Fruit fly (Drosophila melanogaster) whole organism: ENCODE measurements around the gene Sec23.

Experiments used
- CG8478 ChIP-seq: fragments of >200 bp; optimal IDR thresholded peaks from 2 replicates; lab custom pipeline; 2018; ENCODE audit warnings: inconsistent platforms
- Dll ChIP-seq: fragments of >200 bp; optimal IDR thresholded peaks from 2 replicates; lab custom pipeline; 2017
- EcR ChIP-seq, 2 experiments: fragments of >200 bp; optimal IDR thresholded peaks; 2 replicates each; lab custom pipeline; 2017; ENCODE audit warnings: missing biosample characterization in 2 of 2, missing genetic modification characterization in 2 of 2, missing genetic modification reagents in 2 of 2
- pan ChIP-seq: fragments of >200 bp; optimal IDR thresholded peaks from 2 replicates; lab custom pipeline; 2017
- psq ChIP-seq: fragments of >200 bp; optimal IDR thresholded peaks from 2 replicates; lab custom pipeline; 2017
- usp ChIP-seq: fragments of >200 bp; optimal IDR thresholded peaks from 2 replicates; lab custom pipeline; 2017; ENCODE audit warnings: missing biosample characterization, missing genetic modification characterization, mixed read lengths

Sec23 gene

DNA sequence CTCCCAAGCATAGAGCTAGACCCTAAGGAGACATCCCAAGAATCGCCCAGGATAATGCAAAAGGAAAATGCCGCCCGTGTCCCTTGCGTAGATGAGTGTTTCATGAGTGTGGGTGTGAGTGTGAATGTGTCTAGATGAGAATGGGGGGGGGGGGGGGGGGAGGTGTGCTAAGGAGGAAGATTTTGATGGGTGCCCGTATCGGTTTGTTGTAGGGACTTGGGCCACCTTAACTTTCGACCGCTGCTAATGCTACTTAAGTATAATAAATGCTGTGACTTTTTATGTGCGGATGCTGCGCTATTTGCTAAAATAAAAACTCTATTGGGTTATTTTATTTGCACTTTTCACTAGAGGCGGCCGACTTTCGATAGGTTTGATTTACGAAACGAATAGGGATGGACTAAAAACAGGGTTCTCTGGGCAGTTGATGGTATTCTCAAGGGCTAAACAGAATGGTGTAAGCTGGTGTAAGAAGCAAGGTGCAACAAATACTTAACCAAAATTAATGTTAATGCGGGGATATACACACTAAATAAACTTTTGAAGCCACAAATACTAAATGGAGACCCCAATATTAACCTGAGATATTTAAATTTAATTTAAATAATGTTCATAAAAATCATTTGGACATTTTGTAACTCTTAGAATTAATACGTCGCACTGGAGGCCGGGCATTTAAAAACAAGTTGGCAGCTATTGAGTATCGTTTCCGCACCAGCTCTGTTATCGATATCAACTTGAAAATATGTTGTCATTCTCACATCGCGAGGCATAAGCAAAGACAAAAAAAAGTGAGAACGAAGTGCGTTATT lies 20.3 kb downstream of the Sec23 start, which contains the start of the genes Xe7 and Atg17:
Gene Xe7, minus strand, starts transcription at position 407 of the 812 bp plus-strand sequence.
Gene Atg17, plus strand, starts transcription at position 786 of the 812 bp plus-strand sequence.
- TF ChIP-seq CG8478 (no peak), EcR (GFP tag; optimal IDR thresholded peaks at IDR 0.05; lab: Kevin White, UChicago) (no peak), psq (lab: Kevin White, UChicago) (no peak), pan (no peak)

- TF ChIP-seq EcR (GFP tag; optimal IDR thresholded peaks at IDR 0.05; lab: Kevin White, UChicago) (no peak), Dll (lab: Kevin White, UChicago) (no peak), usp (GFP tag; lab: Kevin White, UChicago) (no peak), pan (no peak), psq (lab: Kevin White, UChicago) (no peak), CG8478 (no peak)
Observed at dm6 chr3R:5669740-5670659, 21.1 kb downstream of the Sec23 start.

dm6 chr3R:5670660-5671264 lies 21.9 kb downstream of the Sec23 start:
- no peak for TF ChIP-seq psq (lab: Kevin White, UChicago)

- TF ChIP-seq Dll (lab: Kevin White, UChicago): no peak
- no peak for TF ChIP-seq CG8478
- TF ChIP-seq psq (lab: Kevin White, UChicago): no peak
- no peak for TF ChIP-seq usp (GFP tag; lab: Kevin White, UChicago)
- no peak for TF ChIP-seq EcR (GFP tag; optimal IDR thresholded peaks at IDR 0.05; lab: Kevin White, UChicago)
- TF ChIP-seq pan: no peak
Observed at dm6 chr3R:5671265-5671663, 22.4 kb downstream of the Sec23 start.

- no peak for TF ChIP-seq pan
- TF ChIP-seq psq (lab: Kevin White, UChicago): no peak
- no peak for TF ChIP-seq CG8478
- TF ChIP-seq EcR (GFP tag; optimal IDR thresholded peaks at IDR 0.05; lab: Kevin White, UChicago): no peak
- no peak for TF ChIP-seq usp (GFP tag; lab: Kevin White, UChicago)
- no peak for TF ChIP-seq Dll (lab: Kevin White, UChicago)
Observed at dm6 chr3R:5671795-5672657, 23.2 kb downstream of the Sec23 start.

DNA sequence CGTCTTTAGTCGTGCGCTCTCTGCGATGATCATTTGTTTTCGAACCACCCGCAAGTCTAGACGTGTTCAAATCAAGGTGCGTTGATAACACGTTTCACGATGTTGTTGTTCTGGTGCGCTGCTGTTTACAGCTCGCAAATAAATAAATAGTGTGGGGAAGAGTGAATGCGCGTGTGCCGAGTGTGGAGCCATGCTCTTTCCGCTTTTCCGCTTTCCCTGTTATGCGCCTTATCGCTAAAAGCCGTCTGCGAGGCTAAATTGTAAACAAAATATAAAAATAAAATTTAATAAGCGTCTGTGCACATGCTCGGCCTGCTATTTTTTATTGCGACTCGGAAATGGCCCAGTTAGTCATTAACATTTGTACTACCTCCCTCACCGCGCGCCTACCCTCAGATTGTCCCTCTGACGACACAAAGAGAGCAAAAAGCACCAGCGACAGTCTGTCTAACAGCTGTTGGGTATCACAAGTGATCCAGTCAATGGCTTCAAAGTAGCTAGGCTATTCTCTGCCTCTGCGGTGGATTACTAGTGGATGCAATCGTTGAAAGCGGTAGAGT lies 23.9 kb downstream of the Sec23 start:
- TF ChIP-seq CG8478 (no peak), EcR (GFP tag; optimal IDR thresholded peaks at IDR 0.05; lab: Kevin White, UChicago) (no peak), psq (lab: Kevin White, UChicago) (no peak), usp (GFP tag; lab: Kevin White, UChicago) (no peak), Dll (lab: Kevin White, UChicago) (no peak), pan (no peak)

DNA sequence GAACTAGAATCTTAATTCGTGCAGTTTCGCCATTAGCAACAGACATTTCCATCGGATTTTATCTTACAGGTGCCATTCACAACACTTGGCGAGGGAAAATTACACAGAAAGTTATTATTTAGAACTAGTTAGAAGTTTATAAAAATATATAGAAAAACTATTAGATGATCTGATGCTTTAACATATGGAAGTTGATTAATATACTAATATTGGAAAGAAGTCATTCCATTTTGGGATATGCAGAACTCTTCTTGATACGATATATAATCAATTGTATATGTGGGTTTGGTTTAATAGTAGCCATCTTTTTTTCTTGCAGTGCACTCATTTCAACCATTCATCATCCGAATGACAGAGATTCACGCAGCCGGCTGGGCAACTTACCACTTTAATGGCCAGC lies 33.4 kb downstream of the Sec23 start:
- TF ChIP-seq EcR (GFP tag; optimal IDR thresholded peaks at IDR 0.05; lab: Kevin White, UChicago) (no peak), usp (GFP tag; lab: Kevin White, UChicago) (no peak), pan (no peak), Dll (lab: Kevin White, UChicago) (no peak), CG8478 (no peak), psq (lab: Kevin White, UChicago) (no peak)

DNA sequence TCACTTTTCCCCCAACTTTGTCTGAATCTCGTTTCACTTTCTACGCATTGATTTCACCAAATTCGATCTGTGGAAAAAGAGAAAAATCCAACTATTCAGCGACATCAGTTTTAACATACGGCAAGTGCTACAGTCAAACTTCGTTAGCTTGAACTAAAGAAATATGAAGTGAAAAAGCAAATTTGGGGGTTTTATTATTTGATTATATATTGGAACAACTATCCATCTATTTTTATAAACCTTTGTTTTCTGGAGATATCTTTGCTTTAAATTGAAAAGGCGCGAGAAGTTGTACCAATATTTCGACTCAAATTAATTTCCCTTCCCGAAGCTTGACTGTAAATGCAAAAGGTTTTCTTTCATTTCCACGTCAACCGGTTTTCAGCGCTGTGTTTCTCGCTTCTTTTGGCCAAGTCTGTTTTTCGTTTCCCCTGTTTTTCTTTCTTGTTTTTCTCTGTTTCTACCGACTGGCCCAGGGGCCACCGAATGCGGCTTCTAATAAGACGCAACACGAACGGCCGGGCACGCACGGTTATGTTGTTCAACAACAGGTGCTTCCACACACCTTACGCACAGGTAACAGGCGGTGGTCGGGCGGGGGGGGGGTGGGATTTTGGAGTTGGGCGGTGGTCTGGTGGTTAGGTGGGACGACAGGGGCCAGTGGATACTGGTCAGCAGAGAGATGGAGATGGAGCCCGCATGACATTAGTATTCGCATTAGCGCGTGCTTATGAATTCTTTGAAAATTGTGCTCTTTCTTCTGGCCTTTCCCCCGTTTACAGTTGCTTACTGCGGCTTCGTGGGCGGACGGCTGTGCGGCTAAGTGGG lies 34.3 kb downstream of the Sec23 start:
- TF ChIP-seq pan: no peak
- TF ChIP-seq EcR (GFP tag; optimal IDR thresholded peaks at IDR 0.05; lab: Kevin White, UChicago): no peak
- TF ChIP-seq CG8478: no peak

- no peak for TF ChIP-seq EcR (GFP tag; optimal IDR thresholded peaks at IDR 0.05; lab: Kevin White, UChicago)
Observed at dm6 chr3R:5684550-5685118, 35.8 kb downstream of the Sec23 start.

DNA sequence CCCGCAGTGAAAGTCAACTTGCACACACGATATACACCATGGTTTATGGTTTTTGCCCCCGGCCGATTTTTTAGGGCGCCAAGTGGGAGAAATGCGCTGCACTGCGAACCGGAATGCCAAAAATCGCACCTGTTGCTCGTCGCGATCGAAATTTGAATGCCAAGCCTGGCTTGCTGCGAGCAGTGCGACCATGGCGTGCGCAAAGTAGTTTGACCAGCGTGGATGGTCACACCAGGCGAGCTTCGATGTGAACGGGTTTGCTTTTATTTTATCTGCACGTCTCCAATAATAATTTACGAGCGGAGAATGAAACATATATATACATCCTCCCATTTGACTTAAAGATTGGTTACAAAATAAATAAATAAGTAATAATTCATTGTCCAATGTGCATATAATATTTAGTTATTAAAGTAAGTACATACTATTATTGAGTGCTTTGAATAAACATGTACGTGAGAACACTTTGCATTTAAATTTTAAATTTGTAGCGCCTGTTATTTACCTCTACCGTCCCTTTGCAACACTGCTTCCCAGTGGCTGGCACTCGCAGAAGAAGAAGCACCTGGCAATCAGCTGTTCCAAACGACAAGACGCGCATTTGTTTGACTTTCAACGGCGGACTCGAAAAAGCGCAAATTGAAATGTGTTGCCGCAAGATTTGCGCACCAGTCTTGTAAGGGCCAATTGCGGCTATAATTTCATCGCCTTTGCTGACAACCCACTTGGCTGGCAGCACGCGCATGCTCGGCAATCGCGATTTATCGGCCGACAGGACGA lies 36.6 kb downstream of the Sec23 start, which contains the start of the genes Rab23 and plx:
Gene Rab23, minus strand, starts transcription at position 166 of the 780 bp plus-strand sequence.
Gene plx, plus strand, starts transcription at position 587 of the 780 bp plus-strand sequence.
- no peak for TF ChIP-seq EcR (GFP tag; optimal IDR thresholded peaks at IDR 0.05; lab: Kevin White, UChicago)
- no peak for TF ChIP-seq usp (GFP tag; lab: Kevin White, UChicago)
- TF ChIP-seq Dll (lab: Kevin White, UChicago): no peak
- TF ChIP-seq pan: no peak
- TF ChIP-seq CG8478: no peak
- no peak for TF ChIP-seq psq (lab: Kevin White, UChicago)
